Fruit fly (Drosophila melanogaster) whole organism, embryonic: ENCODE data around the gene Prx1.

Source experiments
- BEAF-32 ChIP-seq: fragments of 200-800 bp; sonication (Bioruptor generic); optimal IDR thresholded peaks from 3 replicates; lab custom pipeline; 2017; ENCODE audit warnings: missing biosample characterization, missing genetic modification characterization, mild to moderate bottlenecking, moderate library complexity, missing genetic modification reagents
- BtbVII ChIP-seq: fragments of 200-800 bp; sonication (Bioruptor generic); optimal IDR thresholded peaks from 3 replicates; lab custom pipeline; 2017; ENCODE audit warnings: missing biosample characterization, mild to moderate bottlenecking, missing genetic modification characterization
- CG10147 ChIP-seq: fragments of 200-800 bp; sonication (Bioruptor generic); optimal IDR thresholded peaks from 2 replicates; lab custom pipeline; 2019; ENCODE audit warnings: missing biosample characterization, mild to moderate bottlenecking, missing genetic modification characterization, moderate library complexity
- CG10209 ChIP-seq: fragments of 200-800 bp; sonication (Bioruptor generic); optimal IDR thresholded peaks from 3 replicates; lab custom pipeline; 2017; ENCODE audit warnings: missing biosample characterization, mild to moderate bottlenecking, missing genetic modification characterization, missing genetic modification reagents
- CG11723 ChIP-seq: fragments of 200-800 bp; sonication (Bioruptor generic); optimal IDR thresholded peaks from 2 replicates; lab custom pipeline; 2017; ENCODE audit warnings: missing biosample characterization, mild to moderate bottlenecking, missing genetic modification characterization
- CG12104 ChIP-seq: fragments of 200-800 bp; sonication (Bioruptor generic); optimal IDR thresholded peaks from 3 replicates; lab custom pipeline; 2016; ENCODE audit warnings: missing biosample characterization, missing genetic modification characterization
- CG12236 ChIP-seq: fragments of 200-800 bp; sonication (Bioruptor generic); optimal IDR thresholded peaks from 2 replicates; lab custom pipeline; 2016; ENCODE audit warnings: missing biosample characterization, missing genetic modification characterization
- CG14441 ChIP-seq: fragments of 200-800 bp; sonication (Bioruptor generic); IDR thresholded peaks from 2 replicates; pipeline ENCODE4 v1.3.6; 2022; ENCODE audit warnings: missing biosample characterization, missing genetic modification characterization
- CG1603 ChIP-seq: fragments of 200-800 bp; sonication (Bioruptor generic); optimal IDR thresholded peaks from 2 replicates; lab custom pipeline; 2019; ENCODE audit warnings: missing biosample characterization, mild to moderate bottlenecking, missing genetic modification characterization, moderate library complexity
- CG1647 ChIP-seq: fragments of 200-800 bp; sonication (Bioruptor generic); optimal IDR thresholded peaks from 3 replicates; lab custom pipeline; 2016; ENCODE audit warnings: missing biosample characterization, missing genetic modification characterization
- CG17328 ChIP-seq: fragments of 200-800 bp; sonication (Bioruptor generic); IDR thresholded peaks from 2 replicates; pipeline ENCODE4 v1.3.6; 2022; ENCODE audit warnings: missing biosample characterization, missing genetic modification characterization
- CG3065 ChIP-seq: fragments of 200-800 bp; sonication (Bioruptor generic); optimal IDR thresholded peaks from 2 replicates; lab custom pipeline; 2016; ENCODE audit warnings: missing biosample characterization, missing genetic modification characterization
- CG31365 ChIP-seq: fragments of 200-800 bp; sonication (Bioruptor generic); optimal IDR thresholded peaks from 2 replicates; lab custom pipeline; 2018; ENCODE audit warnings: missing biosample characterization, mild to moderate bottlenecking, missing genetic modification characterization
- CG31441 ChIP-seq: fragments of 200-800 bp; sonication (Bioruptor generic); IDR thresholded peaks from 2 replicates; pipeline ENCODE4 v1.3.6; 2022; ENCODE audit warnings: missing biosample characterization, missing genetic modification characterization
- CG32532 ChIP-seq: fragments of 200-800 bp; sonication (Bioruptor generic); IDR thresholded peaks from 2 replicates; pipeline ENCODE4 v1.3.6; 2022; ENCODE audit warnings: missing biosample characterization, missing genetic modification characterization
- CG32767 ChIP-seq: fragments of 200-800 bp; sonication (Bioruptor generic); IDR thresholded peaks from 2 replicates; pipeline ENCODE4 v1.3.6; 2022; ENCODE audit warnings: missing biosample characterization, missing genetic modification characterization
- CG33213 ChIP-seq: fragments of 200-800 bp; sonication (Bioruptor generic); optimal IDR thresholded peaks from 3 replicates; lab custom pipeline; 2016; ENCODE audit warnings: missing biosample characterization, missing genetic modification characterization
- CG4854 ChIP-seq: fragments of 200-800 bp; sonication (Bioruptor generic); optimal IDR thresholded peaks from 2 replicates; lab custom pipeline; 2016; ENCODE audit warnings: missing biosample characterization, missing genetic modification characterization, inconsistent platforms
- CG6813 ChIP-seq: fragments of 200-800 bp; sonication (Bioruptor generic); optimal IDR thresholded peaks from 2 replicates; lab custom pipeline; 2017; ENCODE audit warnings: missing biosample characterization, missing genetic modification characterization, mild to moderate bottlenecking, moderate library complexity, missing genetic modification reagents
- CG7271 ChIP-seq: fragments of 200-800 bp; sonication (Bioruptor generic); optimal IDR thresholded peaks from 2 replicates; lab custom pipeline; 2018; ENCODE audit warnings: missing biosample characterization, mild to moderate bottlenecking, missing genetic modification characterization, moderate library complexity
- Dp ChIP-seq: fragments of 200-800 bp; sonication (Bioruptor generic); optimal IDR thresholded peaks from 2 replicates; lab custom pipeline; 2018; ENCODE audit warnings: missing biosample characterization, mild to moderate bottlenecking, missing genetic modification characterization, moderate library complexity
- Eip74EF ChIP-seq, 2 experiments: fragments of 200-800 bp in 1 of 2; fragments of >200 bp in 1 of 2; sonication (Bioruptor generic) in 1 of 2; optimal IDR thresholded peaks; 2 replicates each; lab custom pipeline; 2017 to 2019; ENCODE audit warnings: missing biosample characterization in 2 of 2, missing genetic modification characterization in 2 of 2, mild to moderate bottlenecking in 1 of 2, moderate library complexity in 1 of 2
- H2.0 ChIP-seq: fragments of 200-800 bp; sonication (Bioruptor generic); IDR thresholded peaks from 2 replicates; pipeline ENCODE4 v1.3.6; 2022; ENCODE audit warnings: missing biosample characterization, missing genetic modification characterization
- HmgZ ChIP-seq: fragments of 200-800 bp; sonication (Bioruptor generic); optimal IDR thresholded peaks from 2 replicates; lab custom pipeline; 2018; ENCODE audit warnings: missing biosample characterization, mild to moderate bottlenecking, missing genetic modification characterization
- Hr39 ChIP-seq: fragments of >200 bp; optimal IDR thresholded peaks from 2 replicates; lab custom pipeline; 2017
- MESR4 ChIP-seq: fragments of 200-800 bp; sonication (Bioruptor generic); optimal IDR thresholded peaks from 2 replicates; lab custom pipeline; 2018; ENCODE audit warnings: missing biosample characterization, mild to moderate bottlenecking, missing genetic modification characterization, moderate library complexity
- Mad ChIP-seq: fragments of 200-800 bp; sonication (Bioruptor generic); optimal IDR thresholded peaks from 2 replicates; lab custom pipeline; 2016; ENCODE audit warnings: missing biosample characterization, missing genetic modification characterization
- Max ChIP-seq: fragments of 200-800 bp; sonication (Bioruptor generic); optimal IDR thresholded peaks from 2 replicates; lab custom pipeline; 2016; ENCODE audit warnings: missing biosample characterization, mild to moderate bottlenecking, missing genetic modification characterization
- NFAT ChIP-seq: fragments of 200-800 bp; sonication (Bioruptor generic); IDR thresholded peaks from 2 replicates; pipeline ENCODE4 v1.3.6; 2022; ENCODE audit warnings: missing biosample characterization, missing genetic modification characterization
- Neu2 ChIP-seq: fragments of 200-800 bp; sonication (Bioruptor generic); optimal IDR thresholded peaks from 3 replicates; lab custom pipeline; 2016; ENCODE audit warnings: missing biosample characterization, missing genetic modification characterization, borderline replicate concordance
- Nf-YC ChIP-seq: fragments of 200-800 bp; optimal IDR thresholded peaks from 3 replicates; lab custom pipeline; 2019; ENCODE audit warnings: missing biosample characterization, mild to moderate bottlenecking, missing genetic modification characterization, moderate library complexity
- Pdp1 ChIP-seq, 2 experiments: fragments of 200-800 bp; sonication (Bioruptor generic); optimal IDR thresholded peaks; 3 replicates each; lab custom pipeline; 2016; ENCODE audit warnings: missing biosample characterization in 2 of 2, missing genetic modification characterization in 2 of 2, mild to moderate bottlenecking in 1 of 2, moderate library complexity in 1 of 2
- Ptx1 ChIP-seq: fragments of 200-800 bp; sonication (Bioruptor generic); IDR thresholded peaks from 2 replicates; pipeline ENCODE4 v1.3.6; 2022; ENCODE audit warnings: missing biosample characterization, missing genetic modification characterization
- Ravus ChIP-seq: fragments of 200-800 bp; sonication (Bioruptor generic); IDR thresholded peaks from 2 replicates; pipeline ENCODE4 v1.3.6; 2022; ENCODE audit warnings: missing biosample characterization, missing genetic modification characterization
- Ssrp ChIP-seq: fragments of 200-800 bp; sonication (Bioruptor generic); optimal IDR thresholded peaks from 2 replicates; lab custom pipeline; 2018; ENCODE audit warnings: missing biosample characterization, mild to moderate bottlenecking, missing genetic modification characterization, moderate library complexity
- YL-1 ChIP-seq: fragments of 200-800 bp; sonication (Bioruptor generic); optimal IDR thresholded peaks from 3 replicates; lab custom pipeline; 2017; ENCODE audit warnings: missing biosample characterization, mild to moderate bottlenecking, missing genetic modification characterization
- bigmax ChIP-seq: fragments of 200-800 bp; sonication (Bioruptor generic); optimal IDR thresholded peaks from 2 replicates; lab custom pipeline; 2018; ENCODE audit warnings: missing biosample characterization, mild to moderate bottlenecking, missing genetic modification characterization
- gcm ChIP-seq: fragments of 200-800 bp; sonication (Bioruptor generic); optimal IDR thresholded peaks from 2 replicates; lab custom pipeline; 2019; ENCODE audit warnings: missing biosample characterization, mild to moderate bottlenecking, missing genetic modification characterization, moderate library complexity
- gcm2 ChIP-seq: fragments of 200-800 bp; sonication (Bioruptor generic); optimal IDR thresholded peaks from 2 replicates; lab custom pipeline; 2016; ENCODE audit warnings: missing biosample characterization, missing genetic modification characterization
- kni ChIP-seq: fragments of 200-800 bp; sonication (Bioruptor generic); optimal IDR thresholded peaks from 3 replicates; lab custom pipeline; 2017; ENCODE audit warnings: mild to moderate bottlenecking, missing biosample characterization, missing genetic modification reagents, missing genetic modification characterization
- pan ChIP-seq, 4 experiments: fragments of >200 bp in 3 of 4; fragments of 200-800 bp in 1 of 4; sonication (Bioruptor generic) in 1 of 4; optimal IDR thresholded peaks in 3 of 4; IDR thresholded peaks in 1 of 4; 2 replicates each; pipeline versions ENCODE4 v1.3.6 to Lab custom; 2017 to 2022; ENCODE audit warnings: missing biosample characterization in 2 of 4, missing genetic modification characterization in 2 of 4, mixed read lengths in 1 of 4
- pum ChIP-seq: fragments of 200-800 bp; sonication (Bioruptor generic); optimal IDR thresholded peaks from 2 replicates; lab custom pipeline; 2016; ENCODE audit warnings: missing biosample characterization, missing genetic modification characterization
- rib ChIP-seq: fragments of 200-800 bp; sonication (Bioruptor generic); IDR thresholded peaks from 2 replicates; pipeline ENCODE4 v1.3.6; 2022; ENCODE audit warnings: missing biosample characterization, missing genetic modification characterization
- salm ChIP-seq: fragments of 200-800 bp; sonication (Bioruptor generic); optimal IDR thresholded peaks from 2 replicates; lab custom pipeline; 2018; ENCODE audit warnings: missing biosample characterization, mild to moderate bottlenecking, missing genetic modification characterization
- scrt ChIP-seq: fragments of 200-800 bp; sonication (Bioruptor generic); optimal IDR thresholded peaks from 2 replicates; lab custom pipeline; 2018; ENCODE audit warnings: missing biosample characterization, mild to moderate bottlenecking, missing genetic modification characterization, moderate library complexity
- sr ChIP-seq: fragments of 200-800 bp; sonication (Bioruptor generic); IDR thresholded peaks from 3 replicates; pipeline ENCODE4 v1.3.6; 2022; ENCODE audit warnings: missing biosample characterization, missing genetic modification characterization
- tll ChIP-seq, 2 experiments: fragments of 200-800 bp in 1 of 2; fragments of >200 bp in 1 of 2; sonication (Bioruptor generic) in 1 of 2; optimal IDR thresholded peaks; 2 replicates each; lab custom pipeline; 2017 to 2019; ENCODE audit warnings: missing biosample characterization in 2 of 2, missing genetic modification characterization in 2 of 2, mild to moderate bottlenecking in 1 of 2, moderate library complexity in 1 of 2
- trem ChIP-seq: fragments of 200-800 bp; optimal IDR thresholded peaks from 3 replicates; lab custom pipeline; 2019; ENCODE audit warnings: missing biosample characterization, mild to moderate bottlenecking, missing genetic modification characterization, moderate library complexity

The Prx1 gene

DNA sequence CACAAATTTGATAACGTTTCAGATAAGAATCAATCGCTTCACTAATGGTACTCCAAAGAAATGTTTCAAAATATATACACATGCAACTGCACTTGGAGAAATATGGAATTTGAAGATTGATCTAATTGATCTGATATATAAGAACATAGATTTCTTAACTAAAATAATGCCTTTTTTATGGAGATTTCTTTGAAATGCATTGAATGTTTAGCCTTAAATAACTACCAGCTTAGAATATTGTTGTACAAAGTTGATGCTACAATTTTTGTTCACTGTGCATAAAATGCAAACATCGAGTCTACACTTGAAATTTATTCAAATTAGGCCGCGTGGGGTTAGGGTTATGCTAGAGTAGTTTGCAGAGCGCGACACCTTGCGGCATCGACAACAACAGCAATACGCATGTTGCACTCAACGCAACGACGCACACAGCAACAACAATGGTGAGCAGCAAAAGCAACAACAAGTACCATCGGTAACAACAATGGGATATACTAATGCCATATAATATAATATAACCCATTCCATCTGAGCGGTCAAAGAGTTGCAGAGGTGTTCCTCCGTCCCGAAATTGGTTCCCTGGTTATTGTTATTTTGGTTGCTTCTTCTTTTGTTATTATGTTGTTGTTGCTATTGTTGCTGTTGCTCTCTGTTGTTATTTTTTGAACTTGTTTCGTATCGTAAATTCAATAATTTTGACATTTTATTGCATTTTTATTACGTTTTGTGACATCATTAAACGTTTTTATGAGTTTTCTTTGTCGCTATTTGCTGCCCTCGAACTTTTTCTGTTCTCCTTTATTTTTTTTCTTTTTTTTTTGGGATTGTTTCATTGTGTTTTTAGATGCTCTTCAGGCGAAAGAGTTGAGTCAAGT lies 8.2 kb upstream of the Prx1 start (continued):
- TF ChIP-seq CG11723 (no peak), Dp (GFP tag; lab: Kevin White, UChicago) (no peak), CG4854 (no peak), CG32532 (no peak), scrt (GFP tag; lab: Kevin White, UChicago) (no peak), Pdp1 (GFP tag; optimal IDR thresholded peaks at IDR 0.05; lab: Kevin White, UChicago) (no peak), CG1603 (tag; lab: Kevin White, UChicago) (peak; percentile 67), Ssrp (peak; percentile 4), CG7271 (tag; lab: Kevin White, UChicago) (no peak), CG14441 (GFP tag; lab: Robert Waterston, UW) (no peak), CG31441 (0 out of 2 replicates have a peak, but pooled peaks have one; percentile 39), NFAT (GFP tag; lab: Robert Waterston, UW) (no peak), CG32767 (no peak), CG3065 (no peak), HmgZ (tag; lab: Kevin White, UChicago) (no peak), Eip74EF (GFP tag; optimal IDR thresholded peaks at IDR 0.05; lab: Kevin White, UChicago) (no peak), CG12236 (GFP tag; lab: Kevin White, UChicago) (peak; percentile 10), Max (GFP tag; lab: Kevin White, UChicago) (no peak), YL-1 (GFP tag; lab: Kevin White, UChicago) (no peak), Mad (GFP tag; lab: Kevin White, UChicago) (no peak), BtbVII (GFP tag; lab: Kevin White, UChicago) (no peak), kni (no peak), CG12104 (GFP tag; lab: Kevin White, UChicago) (no peak), CG1647 (GFP tag; lab: Kevin White, UChicago) (no peak), Ravus (GFP tag; lab: Robert Waterston, UW) (no peak), pan (optimal IDR thresholded peaks at IDR 0.05; lab: Kevin White, UChicago) (no peak), pan (GFP tag; optimal IDR thresholded peaks at IDR 0.05 in 1 of 2, IDR thresholded peaks at IDR 0.05 in 1 of 2) (peak in 1 of 2 experiments; percentile 8), Nf-YC (tag; lab: Kevin White, UChicago) (no peak), CG10209 (GFP tag; lab: Kevin White, UChicago) (no peak), CG33213 (GFP tag; lab: Kevin White, UChicago) (no peak), H2.0 (no peak), rib (GFP tag; lab: Robert Waterston, UW) (no peak), Ptx1 (no peak), CG31365 (no peak), gcm (no peak), Hr39 (lab: Kevin White, UChicago) (no peak), MESR4 (GFP tag; lab: Kevin White, UChicago) (no peak), CG17328 (GFP tag; lab: Robert Waterston, UW) (peak; percentile 59; the same call in 1 of the 2 replicates), BEAF-32 (GFP tag; lab: Kevin White, UChicago) (no peak), tll (GFP tag; optimal IDR thresholded peaks at IDR 0.05; lab: Kevin White, UChicago) (no peak), CG6813 (GFP tag; lab: Kevin White, UChicago) (no peak), pum (GFP tag; lab: Kevin White, UChicago) (peak; percentile 6), Neu2 (GFP tag; lab: Kevin White, UChicago) (no peak), salm (tag; lab: Kevin White, UChicago) (no peak), sr (GFP tag; lab: Robert Waterston, UW) (no peak), CG10147 (GFP tag; lab: Kevin White, UChicago) (no peak), gcm2 (GFP tag; lab: Kevin White, UChicago) (no peak), bigmax (GFP tag; lab: Kevin White, UChicago) (no peak), trem (peak; percentile 50)
